Worm (Caenorhabditis elegans) whole organism, L1 larva: Measurements from ENCODE around the gene btb-2.

Experiments used
- dpl-1 ChIP-seq, 3 experiments: fragments of 150-350 bp in 2 of 3; sonication (generic microtip) in 1 of 3; optimal IDR thresholded peaks; 2 replicates each; lab custom pipeline; 2014 to 2017; ENCODE audit warnings: missing biosample characterization in 3 of 3, missing genetic modification characterization in 3 of 3, missing genetic modification reagents in 3 of 3
- ets-5 ChIP-seq: fragments of 200-800 bp; sonication (Bioruptor generic); IDR thresholded peaks from 2 replicates; pipeline ENCODE4 v1.3.6; 2022; ENCODE audit warnings: missing genetic modification characterization, missing compliant biosample characterization
- nhr-28 ChIP-seq: fragments of 150-350 bp; optimal IDR thresholded peaks from 2 replicates; lab custom pipeline; 2014; ENCODE audit warnings: missing biosample characterization, missing genetic modification characterization

DNA sequence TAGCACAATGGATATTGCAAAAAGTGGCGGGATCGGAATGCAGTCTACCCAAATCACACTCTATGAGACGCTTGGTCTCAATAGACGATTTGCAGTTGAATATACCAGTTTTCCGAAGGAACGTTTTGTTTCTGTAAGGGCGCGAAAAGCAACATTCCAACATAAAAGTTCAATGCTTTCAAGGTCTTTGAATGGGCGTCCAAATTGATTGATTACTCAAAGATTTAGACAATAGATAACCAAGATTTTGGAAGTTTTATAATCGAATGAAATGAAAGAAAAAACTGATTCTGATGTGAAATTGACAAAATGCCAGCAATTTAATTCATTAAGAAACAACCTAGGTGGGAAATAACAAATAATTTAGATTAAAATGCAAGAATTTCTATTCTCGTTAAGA, 17.4 kb downstream of the btb-2 start:
- TF ChIP-seq ets-5 (no peak), dpl-1 (GFP tag; optimal IDR thresholded peaks at IDR 0.05; lab: Kevin White, UChicago) (no peak), nhr-28 (tag; lab: Kevin White, UChicago) (no peak)
